Fruit fly (Drosophila melanogaster) whole organism, embryonic: ENCODE results near the gene CG46042.
A peak's percentile ranks its signal among the peaks of the same experiment; 100 is the strongest.

Experiments
- Atf3 ChIP-seq: fragments of 200-800 bp; sonication (Bioruptor generic); optimal IDR thresholded peaks from 3 replicates; lab custom pipeline; 2016; ENCODE audit warnings: missing biosample characterization, missing genetic modification characterization
- B-H2 ChIP-seq: fragments of 200-800 bp; sonication (Bioruptor generic); optimal IDR thresholded peaks from 2 replicates; lab custom pipeline; 2018; ENCODE audit warnings: missing biosample characterization, mild to moderate bottlenecking, missing genetic modification characterization
- CG1024 ChIP-seq: fragments of 200-800 bp; sonication (Bioruptor generic); IDR thresholded peaks from 2 replicates; pipeline ENCODE4 v1.3.6; 2022; ENCODE audit warnings: missing biosample characterization, missing genetic modification characterization
- CG10959 ChIP-seq: fragments of 200-800 bp; sonication (Bioruptor generic); IDR thresholded peaks from 2 replicates; pipeline ENCODE4 v1.3.6; 2022; ENCODE audit warnings: missing biosample characterization, missing genetic modification characterization
- CG11093 ChIP-seq: fragments of 200-800 bp; sonication (Bioruptor generic); IDR thresholded peaks from 3 replicates; pipeline ENCODE4 v1.3.6; 2022; ENCODE audit warnings: missing biosample characterization, missing genetic modification characterization
- CG11504 ChIP-seq: fragments of 200-800 bp; sonication (Bioruptor generic); optimal IDR thresholded peaks from 3 replicates; lab custom pipeline; 2019; ENCODE audit warnings: missing biosample characterization, mild to moderate bottlenecking, missing genetic modification characterization, moderate library complexity
- CG12104 ChIP-seq: fragments of 200-800 bp; sonication (Bioruptor generic); optimal IDR thresholded peaks from 3 replicates; lab custom pipeline; 2016; ENCODE audit warnings: missing biosample characterization, missing genetic modification characterization
- CG12744 ChIP-seq: fragments of 200-800 bp; sonication (Bioruptor generic); optimal IDR thresholded peaks from 2 replicates; lab custom pipeline; 2016; ENCODE audit warnings: missing biosample characterization, missing genetic modification characterization
- CG1529 ChIP-seq: fragments of 200-800 bp; sonication (Bioruptor generic); optimal IDR thresholded peaks from 3 replicates; lab custom pipeline; 2018; ENCODE audit warnings: missing biosample characterization, missing genetic modification characterization
- CG1603 ChIP-seq: fragments of 200-800 bp; sonication (Bioruptor generic); optimal IDR thresholded peaks from 2 replicates; lab custom pipeline; 2019; ENCODE audit warnings: missing biosample characterization, mild to moderate bottlenecking, missing genetic modification characterization, moderate library complexity
- CG16813 ChIP-seq: fragments of 200-800 bp; sonication (Bioruptor generic); IDR thresholded peaks from 3 replicates; pipeline ENCODE4 v1.3.6; 2022; ENCODE audit warnings: missing biosample characterization, missing genetic modification characterization; ENCODE audit not compliant: partially characterized antibody
- CG17186 ChIP-seq: fragments of 200-800 bp; sonication (Bioruptor generic); optimal IDR thresholded peaks from 3 replicates; lab custom pipeline; 2017; ENCODE audit warnings: missing biosample characterization, missing genetic modification reagents, missing genetic modification characterization
- CG2202 ChIP-seq: fragments of 200-800 bp; sonication (Bioruptor generic); optimal IDR thresholded peaks from 2 replicates; lab custom pipeline; 2018; ENCODE audit warnings: missing biosample characterization, mild to moderate bottlenecking, missing genetic modification characterization
- CG3847 ChIP-seq: fragments of 200-800 bp; sonication (Bioruptor generic); IDR thresholded peaks from 2 replicates; pipeline ENCODE4 v1.3.6; 2022; ENCODE audit warnings: missing biosample characterization, missing genetic modification characterization
- CG43689 ChIP-seq: fragments of 200-800 bp; sonication (Bioruptor generic); IDR thresholded peaks from 2 replicates; pipeline ENCODE4 v1.3.6; 2022; ENCODE audit warnings: missing biosample characterization, missing genetic modification characterization
- CG9817 ChIP-seq: fragments of 200-800 bp; sonication (Bioruptor generic); optimal IDR thresholded peaks from 2 replicates; lab custom pipeline; 2018; ENCODE audit warnings: missing biosample characterization, mild to moderate bottlenecking, missing genetic modification characterization, moderate library complexity
- CG9932 ChIP-seq: fragments of 200-800 bp; sonication (Bioruptor generic); IDR thresholded peaks from 2 replicates; pipeline ENCODE4 v1.3.6; 2022; ENCODE audit warnings: missing biosample characterization, missing genetic modification characterization
- Chrac-16 ChIP-seq: fragments of 200-800 bp; sonication (Bioruptor generic); optimal IDR thresholded peaks from 3 replicates; lab custom pipeline; 2016; ENCODE audit warnings: missing biosample characterization, missing genetic modification characterization
- Dip2 ChIP-seq: fragments of 200-800 bp; sonication (Bioruptor generic); IDR thresholded peaks from 2 replicates; pipeline ENCODE4 v1.3.6; 2022; ENCODE audit warnings: missing biosample characterization, missing genetic modification characterization
- Dip3 ChIP-seq: fragments of 200-800 bp; sonication (Bioruptor generic); optimal IDR thresholded peaks from 3 replicates; lab custom pipeline; 2016; ENCODE audit warnings: missing biosample characterization, missing genetic modification characterization
- Dp ChIP-seq: fragments of 200-800 bp; sonication (Bioruptor generic); optimal IDR thresholded peaks from 2 replicates; lab custom pipeline; 2018; ENCODE audit warnings: missing biosample characterization, mild to moderate bottlenecking, missing genetic modification characterization, moderate library complexity
- Eip74EF ChIP-seq, 2 experiments: fragments of 200-800 bp in 1 of 2; fragments of >200 bp in 1 of 2; sonication (Bioruptor generic) in 1 of 2; optimal IDR thresholded peaks; 2 replicates each; lab custom pipeline; 2017 to 2019; ENCODE audit warnings: missing biosample characterization in 2 of 2, missing genetic modification characterization in 2 of 2, mild to moderate bottlenecking in 1 of 2, moderate library complexity in 1 of 2
- Gug ChIP-seq: fragments of 200-800 bp; sonication (Bioruptor generic); IDR thresholded peaks from 4 replicates; pipeline ENCODE4 v1.3.6; 2022; ENCODE audit warnings: missing biosample characterization, missing genetic modification characterization
- Max ChIP-seq: fragments of 200-800 bp; sonication (Bioruptor generic); optimal IDR thresholded peaks from 2 replicates; lab custom pipeline; 2016; ENCODE audit warnings: missing biosample characterization, mild to moderate bottlenecking, missing genetic modification characterization
- Nf-YB ChIP-seq: fragments of 200-800 bp; sonication (Bioruptor generic); optimal IDR thresholded peaks from 3 replicates; lab custom pipeline; 2019; ENCODE audit warnings: missing biosample characterization, mild to moderate bottlenecking, missing genetic modification characterization, moderate library complexity
- Side ChIP-seq: fragments of 200-800 bp; sonication (Bioruptor generic); optimal IDR thresholded peaks from 2 replicates; lab custom pipeline; 2016; ENCODE audit warnings: missing biosample characterization, missing genetic modification characterization
- Sox100B ChIP-seq: fragments of 200-800 bp; sonication (Bioruptor generic); optimal IDR thresholded peaks from 3 replicates; lab custom pipeline; 2018; ENCODE audit warnings: missing biosample characterization, mild to moderate bottlenecking, missing genetic modification characterization
- abd-A ChIP-seq: fragments of 200-800 bp; sonication (Bioruptor generic); optimal IDR thresholded peaks from 3 replicates; lab custom pipeline; 2019; ENCODE audit warnings: missing biosample characterization, mild to moderate bottlenecking, missing genetic modification characterization, moderate library complexity
- ato ChIP-seq: fragments of 200-800 bp; sonication (Bioruptor generic); IDR thresholded peaks from 2 replicates; pipeline ENCODE4 v1.3.6; 2022; ENCODE audit warnings: missing biosample characterization, missing genetic modification characterization; ENCODE audit not compliant: partially characterized antibody
- bigmax ChIP-seq: fragments of 200-800 bp; sonication (Bioruptor generic); optimal IDR thresholded peaks from 2 replicates; lab custom pipeline; 2018; ENCODE audit warnings: missing biosample characterization, mild to moderate bottlenecking, missing genetic modification characterization
- chm ChIP-seq: fragments of 200-800 bp; sonication (Bioruptor generic); IDR thresholded peaks from 2 replicates; pipeline ENCODE4 v1.3.6; 2022; ENCODE audit warnings: missing biosample characterization, missing genetic modification characterization
- dmrt99B ChIP-seq: fragments of 200-800 bp; sonication (Bioruptor generic); optimal IDR thresholded peaks from 2 replicates; lab custom pipeline; 2018; ENCODE audit warnings: missing biosample characterization, mild to moderate bottlenecking, missing genetic modification characterization, moderate library complexity
- dpn ChIP-seq, 2 experiments: fragments of 200-800 bp; sonication (Bioruptor generic); optimal IDR thresholded peaks; 3 replicates each; lab custom pipeline; 2016; ENCODE audit warnings: missing biosample characterization in 2 of 2, missing genetic modification characterization in 2 of 2
- emc ChIP-seq: fragments of 200-800 bp; sonication (Bioruptor generic); optimal IDR thresholded peaks from 2 replicates; lab custom pipeline; 2016; ENCODE audit warnings: missing biosample characterization, missing genetic modification characterization
- fru ChIP-seq: fragments of >200 bp; optimal IDR thresholded peaks from 2 replicates; lab custom pipeline; 2017
- gsb ChIP-seq: fragments of 200-800 bp; sonication (Bioruptor generic); IDR thresholded peaks from 2 replicates; pipeline ENCODE4 v1.3.6; 2022; ENCODE audit warnings: missing biosample characterization, missing genetic modification characterization
- gt ChIP-seq: fragments of 200-800 bp; sonication (Bioruptor generic); IDR thresholded peaks from 2 replicates; pipeline ENCODE4 v1.3.6; 2022; ENCODE audit warnings: missing biosample characterization, missing genetic modification characterization
- h ChIP-seq: fragments of >200 bp; optimal IDR thresholded peaks from 2 replicates; lab custom pipeline; 2017
- jigr1 ChIP-seq: fragments of 200-800 bp; sonication (Bioruptor generic); IDR thresholded peaks from 3 replicates; pipeline ENCODE4 v1.3.6; 2022; ENCODE audit warnings: missing biosample characterization, missing genetic modification characterization
- ken ChIP-seq: fragments of 200-800 bp; sonication (Bioruptor generic); IDR thresholded peaks from 3 replicates; pipeline ENCODE4 v1.3.6; 2022; ENCODE audit warnings: missing biosample characterization, missing genetic modification characterization
- lmd ChIP-seq: fragments of 200-800 bp; sonication (Bioruptor generic); IDR thresholded peaks from 2 replicates; pipeline ENCODE4 v1.3.6; 2022; ENCODE audit warnings: missing biosample characterization, missing genetic modification characterization
- mam ChIP-seq: fragments of 200-800 bp; sonication (Bioruptor generic); optimal IDR thresholded peaks from 3 replicates; lab custom pipeline; 2016; ENCODE audit warnings: missing biosample characterization, missing genetic modification characterization
- mld ChIP-seq: fragments of 200-800 bp; sonication (Bioruptor generic); IDR thresholded peaks from 3 replicates; pipeline ENCODE4 v1.3.6; 2022; ENCODE audit warnings: missing biosample characterization, missing genetic modification characterization; ENCODE audit not compliant: partially characterized antibody
- odd ChIP-seq: fragments of 200-800 bp; sonication (Bioruptor generic); optimal IDR thresholded peaks from 2 replicates; lab custom pipeline; 2017; ENCODE audit warnings: missing biosample characterization, mild to moderate bottlenecking, missing genetic modification characterization
- pita ChIP-seq: fragments of 200-800 bp; sonication (Bioruptor generic); optimal IDR thresholded peaks from 2 replicates; lab custom pipeline; 2017; ENCODE audit warnings: missing biosample characterization, mild to moderate bottlenecking, missing genetic modification characterization
- pros ChIP-seq: fragments of 200-800 bp; sonication (Bioruptor generic); optimal IDR thresholded peaks from 3 replicates; lab custom pipeline; 2019; ENCODE audit warnings: missing biosample characterization, mild to moderate bottlenecking, missing genetic modification characterization, moderate library complexity
- salm ChIP-seq: fragments of 200-800 bp; sonication (Bioruptor generic); optimal IDR thresholded peaks from 2 replicates; lab custom pipeline; 2018; ENCODE audit warnings: missing biosample characterization, mild to moderate bottlenecking, missing genetic modification characterization
- stc ChIP-seq: fragments of 200-800 bp; sonication (Bioruptor generic); IDR thresholded peaks from 2 replicates; pipeline ENCODE4 v1.3.6; 2022; ENCODE audit warnings: missing biosample characterization, missing genetic modification characterization
- tin ChIP-seq: fragments of 200-800 bp; sonication (Bioruptor generic); optimal IDR thresholded peaks from 3 replicates; lab custom pipeline; 2016; ENCODE audit warnings: missing biosample characterization, missing genetic modification characterization
- wek ChIP-seq: fragments of 200-800 bp; sonication (Bioruptor generic); optimal IDR thresholded peaks from 3 replicates; lab custom pipeline; 2018; ENCODE audit warnings: missing biosample characterization, mild to moderate bottlenecking, missing genetic modification characterization, moderate library complexity
- yki ChIP-seq: fragments of >200 bp; optimal IDR thresholded peaks from 3 replicates; lab custom pipeline; 2018

CG46042 gene

dm6 chr3R:19904865-19905373 lies 37.3 kb downstream of the CG46042 start, which contains the start of the genes Surf6 and RhoGAP92B (continued):
- TF ChIP-seq CG11504 (tag; lab: Kevin White, UChicago) (peak; percentile 69), CG9817 (peak; percentile 31), tin (GFP tag; lab: Kevin White, UChicago) (peak; percentile 53), ken (GFP tag; lab: Robert Waterston, UW) (0 out of 3 replicates have a peak, but pooled peaks have one; percentile 37), CG1024 (GFP tag; lab: Robert Waterston, UW) (no peak), Gug (no peak), Max (peak; percentile 95), mld (GFP tag; lab: Robert Waterston, UW) (no peak), jigr1 (GFP tag; lab: Robert Waterston, UW) (no peak), Side (GFP tag; lab: Kevin White, UChicago) (peak; percentile 67), CG10959 (GFP tag; lab: Robert Waterston, UW) (no peak), lmd (GFP tag; lab: Robert Waterston, UW) (peak; percentile 58; the same call in 1 of the 2 replicates), Atf3 (GFP tag; lab: Kevin White, UChicago) (peak; percentile 37), bigmax (peak; percentile 33), dmrt99B (tag; lab: Kevin White, UChicago) (peak; percentile 51), abd-A (tag; lab: Kevin White, UChicago) (peak; percentile 11), Sox100B (GFP tag; lab: Kevin White, UChicago) (peak; percentile 67), stc (GFP tag; lab: Robert Waterston, UW) (0 out of 2 replicates have a peak, but pooled peaks have one; percentile 32), CG17186 (GFP tag; lab: Kevin White, UChicago) (peak; percentile 91), yki (lab: Kevin White, UChicago) (no peak), mam (peak; percentile 71), salm (tag; lab: Kevin White, UChicago) (peak; percentile 41), Chrac-16 (GFP tag; lab: Kevin White, UChicago) (peak; percentile 61), CG1529 (GFP tag; lab: Kevin White, UChicago) (peak; percentile 41), CG2202 (tag; lab: Kevin White, UChicago) (peak; percentile 60), h (no peak), pita (GFP tag; lab: Kevin White, UChicago) (no peak), CG43689 (GFP tag; lab: Robert Waterston, UW) (no peak), B-H2 (peak; percentile 33), wek (GFP tag; lab: Kevin White, UChicago) (peak; percentile 99), pros (GFP tag; lab: Kevin White, UChicago) (no peak), CG12744 (GFP tag; lab: Kevin White, UChicago) (peak; percentile 19), CG11093 (GFP tag; lab: Robert Waterston, UW) (peak; percentile 9; the same call in 1 of the 3 replicates), CG9932 (GFP tag; lab: Robert Waterston, UW) (peak; percentile 52), dpn (GFP tag; optimal IDR thresholded peaks at IDR 0.05; lab: Kevin White, UChicago) (peak; percentile 58 to 68), gt (GFP tag; lab: Robert Waterston, UW) (no peak), emc (GFP tag; lab: Kevin White, UChicago) (no peak), fru (no peak), Dip2 (GFP tag; lab: Robert Waterston, UW) (no peak), gsb (no peak), ato (GFP tag; lab: Robert Waterston, UW) (no peak), Nf-YB (GFP tag; lab: Kevin White, UChicago) (peak; percentile 33), CG1603 (tag; lab: Kevin White, UChicago) (peak; percentile 85), CG12104 (GFP tag; lab: Kevin White, UChicago) (peak; percentile 38), Eip74EF (GFP tag; optimal IDR thresholded peaks at IDR 0.05; lab: Kevin White, UChicago) (peak in 1 of 2 experiments; percentile 60), Dip3 (GFP tag; lab: Kevin White, UChicago) (peak; percentile 64), CG16813 (GFP tag; lab: Robert Waterston, UW) (peak; percentile 34; the same call in 1 of the 3 replicates), CG3847 (GFP tag; lab: Robert Waterston, UW) (peak; percentile 86), Dp (peak; percentile 75), chm (GFP tag; lab: Robert Waterston, UW) (no peak; the same call in 1 of the 2 replicates), odd (GFP tag; lab: Kevin White, UChicago) (peak; percentile 47)
